Worm (Caenorhabditis elegans) whole organism, L4 larva: ENCODE results near the gene str-101.

ENCODE experiments used
- Y48G9A.11 ChIP-seq: fragments of 200-800 bp; sonication (Bioruptor generic); IDR thresholded peaks from 2 replicates; pipeline ENCODE4 v1.3.6; 2022; ENCODE audit warnings: missing genetic modification reagents, missing genetic modification characterization, missing compliant biosample characterization
- ZK337.2 ChIP-seq: fragments of 200-800 bp; sonication (Bioruptor generic); IDR thresholded peaks from 2 replicates; pipeline ENCODE4 v1.3.6; 2022; ENCODE audit warnings: missing genetic modification reagents, missing genetic modification characterization, missing compliant biosample characterization
- egl-27 ChIP-seq: sonication (generic microtip); optimal IDR thresholded peaks from 3 replicates; lab custom pipeline; 2017; ENCODE audit warnings: missing biosample characterization, missing genetic modification reagents, missing genetic modification characterization
- lin-15B ChIP-seq: fragments of 150-350 bp; sonication (generic microtip); optimal IDR thresholded peaks from 3 replicates; lab custom pipeline; 2014; ENCODE audit warnings: missing biosample characterization, missing genetic modification characterization
- lsy-2 ChIP-seq, 2 experiments: fragments of 150-350 bp in 1 of 2; sonication (generic microtip) in 1 of 2; optimal IDR thresholded peaks; 2 replicates each; lab custom pipeline; 2014 to 2017; ENCODE audit warnings: missing biosample characterization in 2 of 2, missing genetic modification characterization in 2 of 2

- TF ChIP-seq Y48G9A.11: no peak
- TF ChIP-seq lsy-2 (tag; optimal IDR thresholded peaks at IDR 0.05; lab: Kevin White, UChicago): peak in 1 of 2 experiments; percentile 42
- no peak for TF ChIP-seq ZK337.2
- TF ChIP-seq lin-15B (tag; lab: Kevin White, UChicago): no peak
- TF ChIP-seq egl-27: no peak
These were observed 47.6 kb downstream of the str-101 start for ce11 chrV:15664053-15664661.
